Worm (Caenorhabditis elegans) whole organism, L2 larva: ENCODE results near the gene acp-1.

Experiments used
- C34F6.9 ChIP-seq: fragments of 150-350 bp; optimal IDR thresholded peaks from 2 replicates; lab custom pipeline; 2014; ENCODE audit warnings: missing biosample characterization, missing genetic modification characterization
- F13H6.1 ChIP-seq: sonication (generic microtip); optimal IDR thresholded peaks from 2 replicates; lab custom pipeline; 2016; ENCODE audit warnings: missing genetic modification characterization, missing compliant biosample characterization
- R02D3.7 ChIP-seq: fragments of 150-350 bp; optimal IDR thresholded peaks from 2 replicates; lab custom pipeline; 2014; ENCODE audit warnings: missing biosample characterization, missing genetic modification characterization
- Y55F3AM.14 ChIP-seq: fragments of 200-800 bp; sonication (Bioruptor generic); optimal IDR thresholded peaks from 2 replicates; lab custom pipeline; 2018; ENCODE audit warnings: mild to moderate bottlenecking, missing genetic modification characterization, missing compliant biosample characterization
- ZK546.5 ChIP-seq: sonication (generic microtip); optimal IDR thresholded peaks from 2 replicates; lab custom pipeline; 2017; ENCODE audit warnings: missing biosample characterization, missing genetic modification characterization
- alr-1 ChIP-seq: fragments of 150-350 bp; optimal IDR thresholded peaks from 2 replicates; lab custom pipeline; 2014; ENCODE audit warnings: missing biosample characterization, missing genetic modification characterization
- aly-2 ChIP-seq: fragments of 150-350 bp; optimal IDR thresholded peaks from 2 replicates; lab custom pipeline; 2014; ENCODE audit warnings: missing biosample characterization, missing genetic modification characterization
- blmp-1 ChIP-seq: sonication (generic microtip); optimal IDR thresholded peaks from 2 replicates; lab custom pipeline; 2017; ENCODE audit warnings: missing genetic modification characterization, mild to moderate bottlenecking, missing compliant biosample characterization, antibody characterized with exemption, moderate library complexity; ENCODE audit not compliant: insufficient read depth
- ceh-16 ChIP-seq: fragments of 150-350 bp; optimal IDR thresholded peaks from 2 replicates; lab custom pipeline; 2014; ENCODE audit warnings: missing biosample characterization, missing genetic modification characterization
- ceh-82 ChIP-seq: fragments of 150-350 bp; optimal IDR thresholded peaks from 2 replicates; lab custom pipeline; 2014; ENCODE audit warnings: missing biosample characterization, missing genetic modification characterization
- crh-2 ChIP-seq: sonication (generic microtip); optimal IDR thresholded peaks from 2 replicates; lab custom pipeline; 2017; ENCODE audit warnings: missing biosample characterization, missing genetic modification characterization
- dmd-4 ChIP-seq: sonication (generic microtip); optimal IDR thresholded peaks from 2 replicates; lab custom pipeline; 2017; ENCODE audit warnings: missing biosample characterization, missing genetic modification characterization
- elt-1 ChIP-seq: fragments of 150-350 bp; optimal IDR thresholded peaks from 2 replicates; lab custom pipeline; 2014; ENCODE audit warnings: missing biosample characterization, missing genetic modification characterization
- elt-3 ChIP-seq: sonication (generic microtip); optimal IDR thresholded peaks from 2 replicates; lab custom pipeline; 2017; ENCODE audit warnings: missing biosample characterization, missing genetic modification characterization
- fos-1 ChIP-seq: fragments of 150-350 bp; optimal IDR thresholded peaks from 2 replicates; lab custom pipeline; 2014; ENCODE audit warnings: missing biosample characterization, missing genetic modification characterization
- gmeb-1 ChIP-seq: fragments of 150-350 bp; optimal IDR thresholded peaks from 2 replicates; lab custom pipeline; 2014; ENCODE audit warnings: missing biosample characterization, missing genetic modification characterization
- lin-11 ChIP-seq: fragments of 150-350 bp; sonication (generic microtip); optimal IDR thresholded peaks from 2 replicates; lab custom pipeline; 2014; ENCODE audit warnings: missing biosample characterization, missing genetic modification characterization, inconsistent platforms, mixed read lengths
- lin-13 ChIP-seq: fragments of 150-350 bp; optimal IDR thresholded peaks from 2 replicates; lab custom pipeline; 2014; ENCODE audit warnings: missing biosample characterization, missing genetic modification reagents, missing genetic modification characterization
- lin-39 ChIP-seq: fragments of 150-350 bp; optimal IDR thresholded peaks from 2 replicates; lab custom pipeline; 2014; ENCODE audit warnings: missing biosample characterization, missing genetic modification reagents, missing genetic modification characterization
- lsy-2 ChIP-seq, 2 experiments: fragments of 150-350 bp in 1 of 2; sonication (generic microtip) in 1 of 2; optimal IDR thresholded peaks; 2 replicates each; lab custom pipeline; 2014 to 2017; ENCODE audit warnings: missing biosample characterization in 2 of 2, missing genetic modification characterization in 2 of 2
- mab-5 ChIP-seq: fragments of 150-350 bp; optimal IDR thresholded peaks from 2 replicates; lab custom pipeline; 2014; ENCODE audit warnings: missing biosample characterization, missing genetic modification characterization
- mbf-1 ChIP-seq: sonication (generic microtip); optimal IDR thresholded peaks from 2 replicates; lab custom pipeline; 2017; ENCODE audit warnings: missing biosample characterization, missing genetic modification characterization
- mdl-1 ChIP-seq, 2 experiments: fragments of 150-350 bp in 1 of 2; sonication (generic microtip) in 1 of 2; optimal IDR thresholded peaks; 2 replicates each; lab custom pipeline; 2017; ENCODE audit warnings: missing biosample characterization in 2 of 2, missing genetic modification characterization in 2 of 2
- nhr-10 ChIP-seq: sonication (generic microtip); optimal IDR thresholded peaks from 2 replicates; lab custom pipeline; 2017; ENCODE audit warnings: missing biosample characterization, missing genetic modification characterization
- nhr-11 ChIP-seq: fragments of 150-350 bp; optimal IDR thresholded peaks from 2 replicates; lab custom pipeline; 2014; ENCODE audit warnings: missing biosample characterization, missing genetic modification characterization
- nhr-12 ChIP-seq: fragments of 150-350 bp; optimal IDR thresholded peaks from 2 replicates; lab custom pipeline; 2014; ENCODE audit warnings: missing biosample characterization, missing genetic modification characterization
- nhr-129 ChIP-seq: fragments of 150-350 bp; optimal IDR thresholded peaks from 2 replicates; lab custom pipeline; 2014; ENCODE audit warnings: missing biosample characterization, missing genetic modification characterization
- nhr-21 ChIP-seq: fragments of 150-350 bp; optimal IDR thresholded peaks from 2 replicates; lab custom pipeline; 2014; ENCODE audit warnings: missing biosample characterization, missing genetic modification characterization
- nhr-237 ChIP-seq: fragments of 150-350 bp; optimal IDR thresholded peaks from 2 replicates; lab custom pipeline; 2014; ENCODE audit warnings: missing biosample characterization, missing genetic modification characterization
- nhr-25 ChIP-seq: fragments of 150-350 bp; sonication (generic microtip); optimal IDR thresholded peaks from 3 replicates; lab custom pipeline; 2014; ENCODE audit warnings: missing biosample characterization, missing genetic modification characterization
- nhr-77 ChIP-seq: fragments of 150-350 bp; optimal IDR thresholded peaks from 2 replicates; lab custom pipeline; 2014; ENCODE audit warnings: missing biosample characterization, missing genetic modification characterization
- peb-1 ChIP-seq: fragments of 150-350 bp; optimal IDR thresholded peaks from 2 replicates; lab custom pipeline; 2014; ENCODE audit warnings: missing biosample characterization, missing genetic modification characterization
- sem-4 ChIP-seq: fragments of 150-350 bp; optimal IDR thresholded peaks from 2 replicates; lab custom pipeline; 2014; ENCODE audit warnings: missing biosample characterization, missing genetic modification reagents, missing genetic modification characterization
- skn-1 ChIP-seq: sonication (generic microtip); optimal IDR thresholded peaks from 2 replicates; lab custom pipeline; 2017; ENCODE audit warnings: missing biosample characterization, missing genetic modification characterization
- sma-3 ChIP-seq: sonication (generic microtip); optimal IDR thresholded peaks from 2 replicates; lab custom pipeline; 2016; ENCODE audit warnings: missing genetic modification reagents, missing genetic modification characterization, missing compliant biosample characterization
- sma-9 ChIP-seq, 2 experiments: fragments of 150-350 bp in 1 of 2; sonication (generic microtip) in 1 of 2; optimal IDR thresholded peaks; 2 replicates each; lab custom pipeline; 2014 to 2016; ENCODE audit warnings: missing genetic modification characterization in 2 of 2, mild to moderate bottlenecking in 1 of 2, missing biosample characterization in 1 of 2, missing compliant biosample characterization in 1 of 2, missing genetic modification reagents in 1 of 2, moderate library complexity in 1 of 2
- snpc-4 ChIP-seq: fragments of 150-350 bp; optimal IDR thresholded peaks from 2 replicates; lab custom pipeline; 2014; ENCODE audit warnings: missing biosample characterization, missing genetic modification characterization
- unc-55 ChIP-seq: fragments of 150-350 bp; sonication (generic microtip); optimal IDR thresholded peaks from 3 replicates; lab custom pipeline; 2014; ENCODE audit warnings: missing biosample characterization, missing genetic modification reagents, missing genetic modification characterization
- unc-62 ChIP-seq: fragments of 150-350 bp; optimal IDR thresholded peaks from 2 replicates; lab custom pipeline; 2014; ENCODE audit warnings: missing biosample characterization, missing genetic modification reagents, missing genetic modification characterization
- zag-1 ChIP-seq: fragments of 150-350 bp; optimal IDR thresholded peaks from 2 replicates; lab custom pipeline; 2014; ENCODE audit warnings: missing biosample characterization, missing genetic modification characterization
- ztf-1 ChIP-seq: fragments of 200-800 bp; sonication (Bioruptor generic); conservative IDR thresholded peaks from 2 replicates; pipeline ENCODE4 v1.3.6; 2022; ENCODE audit warnings: missing genetic modification characterization, missing compliant biosample characterization
- ztf-11 ChIP-seq: sonication (generic microtip); optimal IDR thresholded peaks from 2 replicates; lab custom pipeline; 2017; ENCODE audit warnings: missing biosample characterization, missing genetic modification characterization
- ztf-4 ChIP-seq: fragments of 150-350 bp; optimal IDR thresholded peaks from 2 replicates; lab custom pipeline; 2014; ENCODE audit warnings: missing biosample characterization, missing genetic modification characterization

The acp-1 gene

DNA sequence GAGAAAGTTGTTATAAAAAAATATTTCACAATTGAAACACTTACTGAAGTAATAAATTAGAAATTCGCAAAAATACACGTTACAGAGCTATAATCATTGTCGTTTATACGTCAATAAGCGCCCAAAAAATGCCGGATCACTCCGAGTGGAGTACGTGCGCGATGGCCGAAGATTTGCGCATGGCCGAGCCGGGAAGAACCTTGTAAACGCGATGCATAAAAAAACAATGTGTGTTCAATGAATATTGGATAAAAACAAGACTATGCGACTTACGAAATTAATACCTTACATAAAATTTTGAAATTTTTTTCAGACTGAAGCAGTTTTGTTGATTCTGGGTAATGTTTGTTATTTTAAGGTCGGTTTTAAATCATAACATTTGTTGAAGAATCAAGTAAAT is 6.1 kb downstream of the acp-1 start, which contains the start of gene sorf-1 (continued):
- TF ChIP-seq R02D3.7 (tag; lab: Kevin White, UChicago) (no peak), lin-11 (tag; lab: Kevin White, UChicago) (no peak), ZK546.5 (tag; lab: Kevin White, UChicago) (no peak), crh-2 (tag; lab: Kevin White, UChicago) (no peak), lsy-2 (tag; optimal IDR thresholded peaks at IDR 0.05; lab: Kevin White, UChicago) (peak in 1 of 2 experiments; percentile 42), lin-13 (GFP tag; lab: Kevin White, UChicago) (peak; percentile 2), mdl-1 (tag; optimal IDR thresholded peaks at IDR 0.05; lab: Kevin White, UChicago) (no peak), fos-1 (no peak), elt-3 (tag; lab: Kevin White, UChicago) (no peak), nhr-21 (tag; lab: Kevin White, UChicago) (no peak), nhr-25 (tag; lab: Kevin White, UChicago) (no peak), skn-1 (no peak), snpc-4 (tag; lab: Kevin White, UChicago) (no peak), sma-3 (peak; percentile 57), ztf-1 (GFP tag; lab: Robert Waterston, UW) (no peak), alr-1 (tag; lab: Kevin White, UChicago) (no peak), ceh-82 (tag; lab: Kevin White, UChicago) (no peak), nhr-12 (tag; lab: Kevin White, UChicago) (no peak), peb-1 (tag; lab: Kevin White, UChicago) (no peak), unc-62 (no peak), nhr-237 (tag; lab: Kevin White, UChicago) (no peak), nhr-10 (tag; lab: Kevin White, UChicago) (no peak), gmeb-1 (tag; lab: Kevin White, UChicago) (no peak)

DNA sequence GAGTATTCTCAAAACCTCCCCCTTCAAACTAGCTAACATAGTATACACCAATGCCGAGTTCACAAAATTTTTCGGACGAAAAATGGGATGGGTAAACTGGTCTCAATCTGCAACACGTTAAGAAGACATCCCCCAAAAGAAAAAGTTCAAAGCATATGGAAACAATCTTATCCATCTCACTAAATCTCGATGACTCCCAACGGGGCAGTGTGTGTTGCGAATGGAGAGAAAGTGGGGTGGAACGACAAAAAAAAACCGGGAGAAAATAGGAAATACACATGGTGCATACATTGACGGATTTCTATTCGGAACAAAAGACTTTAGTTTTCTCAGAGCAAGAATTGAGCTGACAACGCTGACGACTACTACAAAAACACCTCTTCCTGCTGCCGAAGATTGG is 9.9 kb downstream of the acp-1 start:
- TF ChIP-seq Y55F3AM.14 (GFP tag; lab: Kevin White, UChicago): no peak
- TF ChIP-seq unc-55: peak; percentile 10

DNA sequence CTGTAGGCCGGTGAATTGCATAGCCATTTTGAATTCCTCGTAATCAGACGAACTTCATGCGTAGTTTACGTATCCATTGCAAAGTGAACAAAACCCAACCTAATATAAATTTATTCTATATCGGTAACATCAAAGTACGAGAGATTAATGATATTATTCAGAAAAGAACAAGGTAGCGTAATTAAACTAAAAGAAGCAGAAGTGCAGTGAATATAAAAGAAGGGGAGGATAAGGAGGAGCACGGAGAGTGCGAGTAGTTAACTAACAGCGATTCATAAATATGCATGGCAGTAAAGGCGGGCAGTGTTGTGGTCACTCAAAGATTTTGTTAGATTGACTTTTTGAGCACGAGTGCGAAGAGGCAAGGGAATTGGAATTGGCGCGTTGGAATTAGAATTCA is 10.6 kb downstream of the acp-1 start, which contains the start of gene clc-3:
TSS of gene clc-3 (minus strand) at position 101 of the 400 bp plus-strand sequence.
- no peak for TF ChIP-seq ztf-4 (tag; lab: Kevin White, UChicago)
- no peak for TF ChIP-seq nhr-11 (tag; lab: Kevin White, UChicago)
- TF ChIP-seq snpc-4 (tag; lab: Kevin White, UChicago): no peak
- TF ChIP-seq R02D3.7 (tag; lab: Kevin White, UChicago): no peak
- TF ChIP-seq ZK546.5 (tag; lab: Kevin White, UChicago): no peak
- no peak for TF ChIP-seq alr-1 (tag; lab: Kevin White, UChicago)
- TF ChIP-seq nhr-10 (tag; lab: Kevin White, UChicago): no peak
- no peak for TF ChIP-seq aly-2 (tag; lab: Kevin White, UChicago)
- TF ChIP-seq C34F6.9: no peak
- no peak for TF ChIP-seq ztf-1 (GFP tag; lab: Robert Waterston, UW)
- TF ChIP-seq Y55F3AM.14 (GFP tag; lab: Kevin White, UChicago): no peak
- no peak for TF ChIP-seq fos-1
- no peak for TF ChIP-seq sma-3
- no peak for TF ChIP-seq zag-1 (tag; lab: Kevin White, UChicago)
- TF ChIP-seq mbf-1 (tag; lab: Kevin White, UChicago): no peak
- no peak for TF ChIP-seq nhr-12 (tag; lab: Kevin White, UChicago)
- TF ChIP-seq F13H6.1 (tag; lab: Kevin White, UChicago): no peak
- TF ChIP-seq, all 48 proteins: peak for 0

DNA sequence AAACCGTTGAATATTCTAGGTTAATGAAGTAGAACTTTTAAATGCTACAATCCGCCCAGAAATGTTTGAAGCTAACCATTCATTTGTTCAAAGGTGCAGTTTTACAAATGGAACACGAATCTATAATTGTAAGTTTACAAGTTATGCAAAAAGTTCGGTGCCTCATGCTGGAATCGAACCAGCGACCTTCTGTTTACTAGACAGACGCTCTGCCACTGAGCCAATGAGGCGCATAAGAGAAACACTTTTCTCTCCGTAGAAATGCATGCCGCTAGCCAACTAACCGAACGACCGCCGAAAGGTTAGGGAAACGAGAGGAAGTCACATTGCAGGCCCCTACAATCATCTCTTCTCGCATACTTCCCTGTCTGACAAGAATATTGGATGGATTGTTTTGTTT is 14.0 kb downstream of the acp-1 start:
- TF ChIP-seq skn-1 (no peak), nhr-12 (tag; lab: Kevin White, UChicago) (no peak), ztf-4 (tag; lab: Kevin White, UChicago) (no peak), elt-3 (tag; lab: Kevin White, UChicago) (no peak), sma-9 (GFP tag; optimal IDR thresholded peaks at IDR 0.05; lab: Kevin White, UChicago) (peak; percentile 72), sma-9 (tag; optimal IDR thresholded peaks at IDR 0.05; lab: Kevin White, UChicago) (no peak), ztf-1 (GFP tag; lab: Robert Waterston, UW) (no peak), blmp-1 (no peak), nhr-77 (tag; lab: Kevin White, UChicago) (no peak), lin-11 (tag; lab: Kevin White, UChicago) (peak; percentile 7), crh-2 (tag; lab: Kevin White, UChicago) (peak; percentile 47), alr-1 (tag; lab: Kevin White, UChicago) (no peak), dmd-4 (no peak), mbf-1 (tag; lab: Kevin White, UChicago) (no peak), sma-3 (peak; percentile 40), elt-1 (tag; lab: Kevin White, UChicago) (no peak), C34F6.9 (peak; percentile 37), ztf-11 (no peak), ceh-16 (no peak), R02D3.7 (tag; lab: Kevin White, UChicago) (no peak), nhr-25 (tag; lab: Kevin White, UChicago) (peak; percentile 34), mdl-1 (tag; optimal IDR thresholded peaks at IDR 0.05; lab: Kevin White, UChicago) (peak in 1 of 2 experiments; percentile 14), mab-5 (tag; lab: Kevin White, UChicago) (peak; percentile 30), lin-39 (tag; lab: Kevin White, UChicago) (no peak), nhr-237 (tag; lab: Kevin White, UChicago) (no peak), sem-4 (tag; lab: Kevin White, UChicago) (peak; percentile 53), unc-62 (no peak), nhr-10 (tag; lab: Kevin White, UChicago) (no peak), nhr-11 (tag; lab: Kevin White, UChicago) (peak; percentile 40), ceh-82 (tag; lab: Kevin White, UChicago) (no peak), nhr-129 (tag; lab: Kevin White, UChicago) (peak; percentile 89), unc-55 (peak; percentile 73), peb-1 (tag; lab: Kevin White, UChicago) (no peak)
